Fruit fly (Drosophila melanogaster) whole organism, embryonic: Measurements from ENCODE around the gene CG32432.

ENCODE experiments used
- Bdp1 ChIP-seq: fragments of 200-800 bp; sonication (Bioruptor generic); optimal IDR thresholded peaks from 3 replicates; lab custom pipeline; 2016; ENCODE audit warnings: missing biosample characterization, missing genetic modification characterization
- Blimp-1 ChIP-seq: fragments of 200-800 bp; sonication (Bioruptor generic); optimal IDR thresholded peaks from 3 replicates; lab custom pipeline; 2018; ENCODE audit warnings: missing biosample characterization, missing genetic modification characterization, mild to moderate bottlenecking, moderate library complexity, missing genetic modification reagents
- CG11723 ChIP-seq: fragments of 200-800 bp; sonication (Bioruptor generic); optimal IDR thresholded peaks from 2 replicates; lab custom pipeline; 2017; ENCODE audit warnings: missing biosample characterization, mild to moderate bottlenecking, missing genetic modification characterization
- CG12155 ChIP-seq: fragments of 200-800 bp; sonication (Bioruptor generic); optimal IDR thresholded peaks from 3 replicates; lab custom pipeline; 2016; ENCODE audit warnings: missing biosample characterization, missing genetic modification characterization
- CG12744 ChIP-seq: fragments of 200-800 bp; sonication (Bioruptor generic); optimal IDR thresholded peaks from 2 replicates; lab custom pipeline; 2016; ENCODE audit warnings: missing biosample characterization, missing genetic modification characterization
- CG13624 ChIP-seq: fragments of 200-800 bp; sonication (Bioruptor generic); optimal IDR thresholded peaks from 2 replicates; lab custom pipeline; 2016; ENCODE audit warnings: missing biosample characterization, missing genetic modification characterization
- CG14014 ChIP-seq: fragments of 200-800 bp; sonication (Bioruptor generic); IDR thresholded peaks from 2 replicates; pipeline ENCODE4 v1.3.6; 2022; ENCODE audit warnings: missing biosample characterization, missing genetic modification characterization
- CG14050 ChIP-seq: fragments of 200-800 bp; sonication (Bioruptor generic); IDR thresholded peaks from 3 replicates; pipeline ENCODE4 v1.3.6; 2022; ENCODE audit warnings: missing biosample characterization, missing genetic modification characterization
- CG18599 ChIP-seq: fragments of 200-800 bp; sonication (Bioruptor generic); optimal IDR thresholded peaks from 3 replicates; lab custom pipeline; 2017; ENCODE audit warnings: missing biosample characterization, missing genetic modification characterization, mild to moderate bottlenecking, moderate library complexity, missing genetic modification reagents
- CG2120 ChIP-seq: fragments of 200-800 bp; sonication (Bioruptor generic); optimal IDR thresholded peaks from 3 replicates; lab custom pipeline; 2016; ENCODE audit warnings: missing biosample characterization, missing genetic modification characterization
- CG2889 ChIP-seq: fragments of 200-800 bp; sonication (Bioruptor generic); IDR thresholded peaks from 3 replicates; pipeline ENCODE4 v1.3.6; 2022; ENCODE audit warnings: missing biosample characterization, missing genetic modification characterization
- CG31365 ChIP-seq: fragments of 200-800 bp; sonication (Bioruptor generic); optimal IDR thresholded peaks from 2 replicates; lab custom pipeline; 2018; ENCODE audit warnings: missing biosample characterization, mild to moderate bottlenecking, missing genetic modification characterization
- CG3838 ChIP-seq: fragments of 200-800 bp; sonication (Bioruptor generic); optimal IDR thresholded peaks from 3 replicates; lab custom pipeline; 2016; ENCODE audit warnings: missing biosample characterization, missing genetic modification characterization
- CG43689 ChIP-seq: fragments of 200-800 bp; sonication (Bioruptor generic); IDR thresholded peaks from 2 replicates; pipeline ENCODE4 v1.3.6; 2022; ENCODE audit warnings: missing biosample characterization, missing genetic modification characterization
- CG5245 ChIP-seq: fragments of 200-800 bp; sonication (Bioruptor generic); optimal IDR thresholded peaks from 3 replicates; lab custom pipeline; 2016; ENCODE audit warnings: missing biosample characterization, missing genetic modification characterization
- CG8478 ChIP-seq: fragments of >200 bp; optimal IDR thresholded peaks from 2 replicates; lab custom pipeline; 2018
- CG9727 ChIP-seq: fragments of 200-800 bp; sonication (Bioruptor generic); optimal IDR thresholded peaks from 3 replicates; lab custom pipeline; 2017; ENCODE audit warnings: missing biosample characterization, mild to moderate bottlenecking, missing genetic modification characterization
- CG9797 ChIP-seq: fragments of 200-800 bp; sonication (Bioruptor generic); optimal IDR thresholded peaks from 3 replicates; lab custom pipeline; 2018; ENCODE audit warnings: missing biosample characterization, mild to moderate bottlenecking, missing genetic modification characterization
- D19B ChIP-seq: fragments of 200-800 bp; sonication (Bioruptor generic); optimal IDR thresholded peaks from 2 replicates; lab custom pipeline; 2017; ENCODE audit warnings: missing biosample characterization, mild to moderate bottlenecking, missing genetic modification characterization
- Doc2 ChIP-seq: fragments of 200-800 bp; sonication (Bioruptor generic); IDR thresholded peaks from 2 replicates; pipeline ENCODE4 v1.3.6; 2022; ENCODE audit warnings: missing biosample characterization, missing genetic modification characterization
- Hr51 ChIP-seq, 2 experiments: fragments of 200-800 bp; sonication (Bioruptor generic); optimal IDR thresholded peaks; 2 replicates in 1 of 2; 3 replicates in 1 of 2; lab custom pipeline; 2016 to 2018; ENCODE audit warnings: missing biosample characterization in 2 of 2, missing genetic modification characterization in 2 of 2, mild to moderate bottlenecking in 1 of 2, moderate library complexity in 1 of 2
- Lhr ChIP-seq: fragments of 200-800 bp; sonication (Bioruptor generic); optimal IDR thresholded peaks from 3 replicates; lab custom pipeline; 2017; ENCODE audit warnings: mild to moderate bottlenecking, missing biosample characterization, missing genetic modification reagents, missing genetic modification characterization
- Nf-YB ChIP-seq: fragments of 200-800 bp; sonication (Bioruptor generic); optimal IDR thresholded peaks from 3 replicates; lab custom pipeline; 2019; ENCODE audit warnings: missing biosample characterization, mild to moderate bottlenecking, missing genetic modification characterization, moderate library complexity
- Ravus ChIP-seq: fragments of 200-800 bp; sonication (Bioruptor generic); IDR thresholded peaks from 2 replicates; pipeline ENCODE4 v1.3.6; 2022; ENCODE audit warnings: missing biosample characterization, missing genetic modification characterization
- Tbp ChIP-seq: fragments of >200 bp; optimal IDR thresholded peaks from 2 replicates; lab custom pipeline; 2018; ENCODE audit warnings: missing biosample characterization, missing genetic modification characterization
- amos ChIP-seq: fragments of 200-800 bp; sonication (Bioruptor generic); IDR thresholded peaks from 2 replicates; pipeline ENCODE4 v1.3.6; 2022; ENCODE audit warnings: missing biosample characterization, missing genetic modification characterization; ENCODE audit not compliant: partially characterized antibody
- bsh ChIP-seq, 2 experiments: fragments of 200-800 bp; sonication (Bioruptor generic); optimal IDR thresholded peaks; 2 replicates each; lab custom pipeline; 2017 to 2018; ENCODE audit warnings: mild to moderate bottlenecking in 2 of 2, missing biosample characterization in 2 of 2, missing genetic modification characterization in 2 of 2, moderate library complexity in 1 of 2
- cg ChIP-seq: fragments of 200-800 bp; sonication (Bioruptor generic); optimal IDR thresholded peaks from 3 replicates; lab custom pipeline; 2019; ENCODE audit warnings: missing biosample characterization, mild to moderate bottlenecking, missing genetic modification characterization, moderate library complexity
- chm ChIP-seq: fragments of 200-800 bp; sonication (Bioruptor generic); IDR thresholded peaks from 2 replicates; pipeline ENCODE4 v1.3.6; 2022; ENCODE audit warnings: missing biosample characterization, missing genetic modification characterization
- croc ChIP-seq: fragments of 200-800 bp; sonication (Bioruptor generic); conservative IDR thresholded peaks from 3 replicates; pipeline ENCODE4 v1.3.6; 2022; ENCODE audit warnings: missing biosample characterization, missing genetic modification characterization
- dmrt99B ChIP-seq: fragments of 200-800 bp; sonication (Bioruptor generic); optimal IDR thresholded peaks from 2 replicates; lab custom pipeline; 2018; ENCODE audit warnings: missing biosample characterization, mild to moderate bottlenecking, missing genetic modification characterization, moderate library complexity
- emc ChIP-seq: fragments of 200-800 bp; sonication (Bioruptor generic); optimal IDR thresholded peaks from 2 replicates; lab custom pipeline; 2016; ENCODE audit warnings: missing biosample characterization, missing genetic modification characterization
- eyg ChIP-seq: fragments of 200-800 bp; sonication (Bioruptor generic); optimal IDR thresholded peaks from 3 replicates; lab custom pipeline; 2016; ENCODE audit warnings: missing biosample characterization, missing genetic modification characterization
- hkb ChIP-seq, 2 experiments: fragments of 200-800 bp in 1 of 2; fragments of >200 bp in 1 of 2; sonication (Bioruptor generic) in 1 of 2; IDR thresholded peaks in 1 of 2; optimal IDR thresholded peaks in 1 of 2; 2 replicates each; pipeline versions ENCODE4 v1.3.6 to Lab custom; 2017 to 2022; ENCODE audit warnings: missing biosample characterization in 1 of 2, missing genetic modification characterization in 1 of 2
- jigr1 ChIP-seq: fragments of 200-800 bp; sonication (Bioruptor generic); IDR thresholded peaks from 3 replicates; pipeline ENCODE4 v1.3.6; 2022; ENCODE audit warnings: missing biosample characterization, missing genetic modification characterization
- kah ChIP-seq: fragments of 200-800 bp; sonication (Bioruptor generic); optimal IDR thresholded peaks from 2 replicates; lab custom pipeline; 2018; ENCODE audit warnings: missing biosample characterization, mild to moderate bottlenecking, missing genetic modification characterization
- ken ChIP-seq: fragments of 200-800 bp; sonication (Bioruptor generic); IDR thresholded peaks from 3 replicates; pipeline ENCODE4 v1.3.6; 2022; ENCODE audit warnings: missing biosample characterization, missing genetic modification characterization
- lab ChIP-seq: fragments of 200-800 bp; sonication (Bioruptor generic); optimal IDR thresholded peaks from 3 replicates; lab custom pipeline; 2017; ENCODE audit warnings: missing biosample characterization, missing genetic modification characterization, mild to moderate bottlenecking, moderate library complexity, missing genetic modification reagents
- lilli ChIP-seq: fragments of 200-800 bp; sonication (Bioruptor generic); optimal IDR thresholded peaks from 3 replicates; lab custom pipeline; 2016; ENCODE audit warnings: missing biosample characterization, missing genetic modification characterization
- nmo ChIP-seq: fragments of 200-800 bp; sonication (Bioruptor generic); optimal IDR thresholded peaks from 2 replicates; lab custom pipeline; 2018; ENCODE audit warnings: missing biosample characterization, mild to moderate bottlenecking, missing genetic modification characterization, moderate library complexity
- nom ChIP-seq: fragments of 200-800 bp; sonication (Bioruptor generic); optimal IDR thresholded peaks from 2 replicates; lab custom pipeline; 2017; ENCODE audit warnings: missing biosample characterization, missing genetic modification characterization, mild to moderate bottlenecking, moderate library complexity, missing genetic modification reagents
- phol ChIP-seq: fragments of 200-800 bp; sonication (Bioruptor generic); optimal IDR thresholded peaks from 3 replicates; lab custom pipeline; 2018; ENCODE audit warnings: missing biosample characterization, mild to moderate bottlenecking, missing genetic modification characterization, moderate library complexity
- ranshi ChIP-seq: fragments of 200-800 bp; sonication (Bioruptor generic); IDR thresholded peaks from 2 replicates; pipeline ENCODE4 v1.3.6; 2022; ENCODE audit warnings: missing biosample characterization, missing genetic modification characterization
- schlank ChIP-seq: fragments of 200-800 bp; sonication (Bioruptor generic); optimal IDR thresholded peaks from 2 replicates; lab custom pipeline; 2018; ENCODE audit warnings: missing biosample characterization, mild to moderate bottlenecking, missing genetic modification characterization
- sens ChIP-seq: fragments of 200-800 bp; sonication (Bioruptor generic); peaks from one replicate; lab custom pipeline; 2016; ENCODE audit warnings: missing biosample characterization, missing genetic modification characterization
- ssp ChIP-seq: fragments of 200-800 bp; sonication (Bioruptor generic); IDR thresholded peaks from 2 replicates; pipeline ENCODE4 v1.3.6; 2022; ENCODE audit warnings: missing biosample characterization, missing genetic modification characterization
- tll ChIP-seq, 2 experiments: fragments of 200-800 bp in 1 of 2; fragments of >200 bp in 1 of 2; sonication (Bioruptor generic) in 1 of 2; optimal IDR thresholded peaks; 2 replicates each; lab custom pipeline; 2017 to 2019; ENCODE audit warnings: missing biosample characterization in 2 of 2, missing genetic modification characterization in 2 of 2, mild to moderate bottlenecking in 1 of 2, moderate library complexity in 1 of 2
- trh ChIP-seq: fragments of 200-800 bp; sonication (Bioruptor generic); optimal IDR thresholded peaks from 2 replicates; lab custom pipeline; 2016; ENCODE audit warnings: missing biosample characterization, missing genetic modification characterization
- zen ChIP-seq: fragments of 200-800 bp; sonication (Bioruptor generic); optimal IDR thresholded peaks from 3 replicates; lab custom pipeline; 2018; ENCODE audit warnings: missing biosample characterization, mild to moderate bottlenecking, missing genetic modification characterization, moderate library complexity

Gene CG32432

dm6 chr3L:20930059-20930785 lies 45.2 kb upstream of the CG32432 start (continued):
- peak; percentile 82 for TF ChIP-seq phol (tag; lab: Kevin White, UChicago)
- no peak for TF ChIP-seq CG14050 (GFP tag; lab: Robert Waterston, UW)
- no peak for TF ChIP-seq ssp (GFP tag; lab: Robert Waterston, UW)
- no peak for TF ChIP-seq eyg (GFP tag; lab: Kevin White, UChicago)
- TF ChIP-seq bsh (GFP tag; optimal IDR thresholded peaks at IDR 0.05; lab: Kevin White, UChicago) = peak; percentile 36 to 79
- TF ChIP-seq ranshi (GFP tag; lab: Robert Waterston, UW) = no peak
- TF ChIP-seq nom (GFP tag; lab: Kevin White, UChicago) = peak; percentile 26
- no peak for TF ChIP-seq cg (GFP tag; lab: Kevin White, UChicago)
- peak; percentile 9 for TF ChIP-seq Lhr (GFP tag; lab: Kevin White, UChicago)
- no peak; the same call in none of the 3 replicates for TF ChIP-seq croc
- peak; percentile 59 for TF ChIP-seq CG9727 (GFP tag; lab: Kevin White, UChicago)
- no peak for TF ChIP-seq Bdp1 (GFP tag; lab: Kevin White, UChicago)
- TF ChIP-seq CG14014 (GFP tag; lab: Robert Waterston, UW) = no peak
- no peak for TF ChIP-seq CG9797
- no peak for TF ChIP-seq D19B (GFP tag; lab: Kevin White, UChicago)
- TF ChIP-seq CG2889 = no peak
- no peak for TF ChIP-seq schlank
- peak; percentile 74 for TF ChIP-seq Blimp-1 (GFP tag; lab: Kevin White, UChicago)
- TF ChIP-seq kah = peak; percentile 27
- TF ChIP-seq Nf-YB (GFP tag; lab: Kevin White, UChicago) = peak; percentile 24
- no peak for TF ChIP-seq chm (GFP tag; lab: Robert Waterston, UW)
- no peak for TF ChIP-seq tll (GFP tag; optimal IDR thresholded peaks at IDR 0.05; lab: Kevin White, UChicago)
- TF ChIP-seq CG43689 (GFP tag; lab: Robert Waterston, UW) = no peak
- TF ChIP-seq jigr1 (GFP tag; lab: Robert Waterston, UW) = no peak
- no peak for TF ChIP-seq ken (GFP tag; lab: Robert Waterston, UW)
- TF ChIP-seq zen (tag; lab: Kevin White, UChicago) = peak; percentile 41
- TF ChIP-seq nmo = peak; percentile 77
- TF ChIP-seq Ravus (GFP tag; lab: Robert Waterston, UW) = no peak
- TF ChIP-seq CG3838 (GFP tag; lab: Kevin White, UChicago) = no peak
- TF ChIP-seq CG8478 (lab: Kevin White, UChicago) = no peak
- TF ChIP-seq lilli = no peak
- no peak for TF ChIP-seq CG12744 (GFP tag; lab: Kevin White, UChicago)
- TF ChIP-seq trh (GFP tag; lab: Kevin White, UChicago) = no peak
- no peak for TF ChIP-seq CG18599
- TF ChIP-seq sens (GFP tag; lab: Kevin White, UChicago) = peak; percentile 83
- TF ChIP-seq CG12155 (GFP tag; lab: Kevin White, UChicago) = no peak
- no peak for TF ChIP-seq Doc2
- TF ChIP-seq CG2120 (GFP tag; lab: Kevin White, UChicago) = no peak
- no peak for TF ChIP-seq amos (GFP tag; lab: Robert Waterston, UW)
- TF ChIP-seq CG13624 (GFP tag; lab: Kevin White, UChicago) = no peak
- no peak for TF ChIP-seq emc
- no peak for TF ChIP-seq Tbp (GFP tag; lab: Kevin White, UChicago)
- no peak for TF ChIP-seq hkb (optimal IDR thresholded peaks at IDR 0.05; lab: Kevin White, UChicago)
- TF ChIP-seq hkb (GFP tag; IDR thresholded peaks at IDR 0.05; lab: Robert Waterston, UW) = no peak
- no peak for TF ChIP-seq CG31365 (tag; lab: Kevin White, UChicago)
- peak in 1 of 2 experiments; percentile 45 for TF ChIP-seq Hr51 (GFP tag; optimal IDR thresholded peaks at IDR 0.05; lab: Kevin White, UChicago)
- no peak for TF ChIP-seq CG5245 (GFP tag; lab: Kevin White, UChicago)
- TF ChIP-seq dmrt99B = peak; percentile 67
- no peak for TF ChIP-seq lab (GFP tag; lab: Kevin White, UChicago)
- peak; percentile 5 for TF ChIP-seq CG11723
